Worm (Caenorhabditis elegans) whole organism, midembryonic: Measurements from ENCODE around the gene nhr-167.

Source experiments
- T22C8.4 ChIP-seq: fragments of 200-800 bp; sonication (Bioruptor generic); IDR thresholded peaks from 2 replicates; pipeline ENCODE4 v1.3.6; 2022; ENCODE audit warnings: missing genetic modification characterization, missing compliant biosample characterization
- cog-1 ChIP-seq: sonication (generic microtip); optimal IDR thresholded peaks from 2 replicates; lab custom pipeline; 2016; ENCODE audit warnings: missing genetic modification characterization, missing compliant biosample characterization
- flt-1 ChIP-seq: fragments of 200-800 bp; sonication (Bioruptor generic); IDR thresholded peaks from 2 replicates; pipeline ENCODE4 v1.3.6; 2022; ENCODE audit warnings: missing genetic modification characterization, missing compliant biosample characterization
- klf-2 ChIP-seq: fragments of 200-800 bp; sonication (Bioruptor generic); conservative IDR thresholded peaks from 2 replicates; pipeline ENCODE4 v1.3.6; 2022; ENCODE audit warnings: missing genetic modification reagents, missing genetic modification characterization, missing compliant biosample characterization
- med-1 ChIP-seq: sonication (generic microtip); optimal IDR thresholded peaks from 2 replicates; lab custom pipeline; 2017; ENCODE audit warnings: missing genetic modification characterization, mild to moderate bottlenecking, missing compliant biosample characterization, antibody characterized with exemption, missing genetic modification reagents; ENCODE audit not compliant: insufficient read depth
- ref-1 ChIP-seq: fragments of 200-800 bp; sonication (Bioruptor generic); conservative IDR thresholded peaks from 2 replicates; pipeline ENCODE4 v1.3.6; 2022; ENCODE audit warnings: missing genetic modification reagents, missing genetic modification characterization, missing compliant biosample characterization
- tab-1 ChIP-seq: fragments of 200-800 bp; sonication (Bioruptor generic); IDR thresholded peaks from 2 replicates; pipeline ENCODE4 v1.3.6; 2022; ENCODE audit warnings: missing genetic modification characterization, missing compliant biosample characterization
- ztf-23 ChIP-seq: fragments of 200-800 bp; sonication (Bioruptor generic); IDR thresholded peaks from 2 replicates; pipeline ENCODE4 v1.3.6; 2022; ENCODE audit warnings: missing genetic modification reagents, missing genetic modification characterization, missing compliant biosample characterization
- ztf-29 ChIP-seq: fragments of 200-800 bp; sonication (Bioruptor generic); IDR thresholded peaks from 2 replicates; pipeline ENCODE4 v1.3.6; 2022; ENCODE audit warnings: missing genetic modification reagents, missing genetic modification characterization, missing compliant biosample characterization

Gene nhr-167

ce11 chrX:11946788-11947463, 35.0 kb downstream of the nhr-167 start, which contains the start of gene nfya-1:
nfya-1 (minus strand) TSS chrX:11946838.
- TF ChIP-seq ref-1 (GFP tag; lab: Robert Waterston, UW) (no peak), ztf-29 (GFP tag; lab: Robert Waterston, UW) (no peak), cog-1 (tag; lab: Kevin White, UChicago) (peak; percentile 32), med-1 (GFP tag; lab: Kevin White, UChicago) (no peak), tab-1 (GFP tag; lab: Robert Waterston, UW) (no peak), klf-2 (GFP tag; lab: Robert Waterston, UW) (no peak), flt-1 (GFP tag; lab: Robert Waterston, UW) (no peak), T22C8.4 (peak; percentile 78), ztf-23 (GFP tag; lab: Robert Waterston, UW) (no peak)

DNA sequence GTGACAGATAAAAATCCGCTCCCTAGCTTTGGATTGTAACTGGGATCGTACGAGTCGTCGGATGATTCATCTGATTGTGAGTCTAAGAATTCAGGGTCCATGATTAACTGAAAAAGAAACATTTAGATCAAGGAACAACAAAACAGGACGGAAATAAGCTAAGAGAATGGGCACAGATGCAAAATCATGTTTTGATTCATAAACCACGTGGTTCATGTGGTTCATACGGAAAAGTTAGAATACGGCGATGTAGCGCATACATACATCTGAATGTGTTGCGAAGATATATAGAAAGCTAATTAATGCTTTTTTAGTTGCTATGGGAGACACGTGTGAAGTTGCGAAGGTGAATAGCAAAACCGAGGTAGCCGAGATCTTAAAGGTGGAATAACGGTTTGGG, 39.9 kb downstream of the nhr-167 start, which contains the start of gene F55G7.3:
F55G7.3 (minus strand) TSS at position 101 of the 400 bp plus-strand sequence.
- no peak for TF ChIP-seq med-1 (GFP tag; lab: Kevin White, UChicago)
- TF ChIP-seq ref-1 (GFP tag; lab: Robert Waterston, UW) = no peak
- no peak for TF ChIP-seq flt-1 (GFP tag; lab: Robert Waterston, UW)
- no peak for TF ChIP-seq tab-1 (GFP tag; lab: Robert Waterston, UW)
- no peak for TF ChIP-seq ztf-29 (GFP tag; lab: Robert Waterston, UW)
- no peak for TF ChIP-seq T22C8.4
- TF ChIP-seq cog-1 (tag; lab: Kevin White, UChicago) = no peak

DNA sequence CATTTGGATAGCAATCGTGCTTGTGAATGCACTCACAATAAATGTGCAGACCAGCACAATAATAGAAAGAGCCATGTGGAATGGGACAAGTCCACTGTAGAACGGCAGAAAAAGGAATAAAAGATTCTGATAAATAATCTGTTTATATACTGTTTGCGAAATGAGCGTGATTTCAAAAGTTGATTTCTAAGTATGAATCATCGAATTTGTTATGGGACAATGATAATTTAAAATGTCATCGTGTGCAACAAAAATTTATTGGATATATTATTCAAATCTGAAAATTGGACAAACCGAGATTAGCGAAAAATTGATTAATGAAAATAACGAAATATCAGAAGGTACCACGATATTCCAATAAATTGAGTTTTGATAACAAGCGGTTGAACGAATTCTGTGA, 43.1 kb downstream of the nhr-167 start, which contains the start of gene F55G7.5:
F55G7.5 (minus strand) TSS at position 101 of the 400 bp plus-strand sequence.
- TF ChIP-seq flt-1 (GFP tag; lab: Robert Waterston, UW) (no peak), med-1 (GFP tag; lab: Kevin White, UChicago) (no peak), ztf-29 (GFP tag; lab: Robert Waterston, UW) (no peak), T22C8.4 (no peak), cog-1 (tag; lab: Kevin White, UChicago) (no peak)

DNA sequence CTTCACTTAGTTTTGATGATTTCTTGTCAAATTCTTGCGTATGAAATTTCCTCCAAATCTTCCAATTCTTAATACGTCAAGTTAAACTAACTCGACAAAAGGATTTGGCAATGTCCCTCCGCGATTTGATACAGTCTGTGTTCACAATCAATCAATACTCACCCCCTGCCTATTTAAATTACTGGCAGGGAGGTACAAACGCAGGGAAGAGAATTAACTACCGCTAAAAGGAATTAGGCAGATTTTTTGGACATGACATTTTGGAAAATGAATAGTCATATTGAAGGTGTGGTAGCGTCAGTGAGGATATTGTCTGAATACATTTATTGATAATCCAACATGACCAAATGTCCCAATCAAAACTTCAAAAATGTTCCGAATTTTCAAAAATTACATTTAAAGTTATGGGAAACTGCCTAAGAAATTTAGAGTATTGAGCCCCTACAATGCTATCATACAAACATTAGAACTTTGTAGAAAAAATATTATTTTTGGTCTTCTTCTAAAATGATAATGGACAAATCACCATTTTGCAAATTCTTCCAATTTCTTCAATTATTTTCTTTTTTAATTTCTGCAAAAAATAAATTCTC, 44.4 kb downstream of the nhr-167 start:
- TF ChIP-seq tab-1 (GFP tag; lab: Robert Waterston, UW) = peak; percentile 74; the same call in 1 of the 2 replicates
- TF ChIP-seq cog-1 (tag; lab: Kevin White, UChicago) = peak; percentile 95
- TF ChIP-seq ztf-23 (GFP tag; lab: Robert Waterston, UW) = peak; percentile 86
- TF ChIP-seq med-1 (GFP tag; lab: Kevin White, UChicago) = peak; percentile 64
- no peak for TF ChIP-seq ztf-29 (GFP tag; lab: Robert Waterston, UW)
- TF ChIP-seq klf-2 (GFP tag; lab: Robert Waterston, UW) = peak; percentile 67
- TF ChIP-seq T22C8.4 = peak; percentile 100
- TF ChIP-seq ref-1 (GFP tag; lab: Robert Waterston, UW) = peak; percentile 48
- TF ChIP-seq flt-1 (GFP tag; lab: Robert Waterston, UW) = peak; percentile 90

DNA sequence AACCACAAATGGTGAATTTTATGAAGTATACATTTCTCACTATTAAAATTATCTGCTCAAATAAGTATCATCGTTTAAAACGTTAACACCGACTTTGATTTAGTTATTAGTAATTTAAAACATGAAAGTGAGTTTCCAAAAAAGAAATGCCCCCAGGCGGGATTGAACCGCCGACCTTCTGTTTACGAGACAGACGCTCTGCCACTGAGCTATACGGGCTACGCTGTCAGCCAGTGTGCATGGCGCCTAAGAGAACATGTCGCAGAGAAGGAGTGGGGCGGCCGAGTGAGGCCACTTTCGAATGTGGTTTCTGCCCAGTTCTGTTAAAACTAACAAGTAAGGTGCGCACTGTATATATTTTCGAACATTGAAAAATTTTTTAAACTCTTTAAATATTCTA, 47.0 kb downstream of the nhr-167 start:
- TF ChIP-seq cog-1 (tag; lab: Kevin White, UChicago) = peak; percentile 69
- peak; percentile 72 for TF ChIP-seq ref-1 (GFP tag; lab: Robert Waterston, UW)
- TF ChIP-seq med-1 (GFP tag; lab: Kevin White, UChicago) = peak; percentile 41
- TF ChIP-seq flt-1 (GFP tag; lab: Robert Waterston, UW) = peak; percentile 92
- 0 out of 2 replicates have a peak, but pooled peaks have one; percentile 58 for TF ChIP-seq ztf-29 (GFP tag; lab: Robert Waterston, UW)
- peak; percentile 79 for TF ChIP-seq klf-2 (GFP tag; lab: Robert Waterston, UW)
- TF ChIP-seq tab-1 (GFP tag; lab: Robert Waterston, UW) = peak; percentile 90
- peak; percentile 85 for TF ChIP-seq ztf-23 (GFP tag; lab: Robert Waterston, UW)
- TF ChIP-seq T22C8.4 = peak; percentile 63; the same call in 1 of the 2 replicates

DNA sequence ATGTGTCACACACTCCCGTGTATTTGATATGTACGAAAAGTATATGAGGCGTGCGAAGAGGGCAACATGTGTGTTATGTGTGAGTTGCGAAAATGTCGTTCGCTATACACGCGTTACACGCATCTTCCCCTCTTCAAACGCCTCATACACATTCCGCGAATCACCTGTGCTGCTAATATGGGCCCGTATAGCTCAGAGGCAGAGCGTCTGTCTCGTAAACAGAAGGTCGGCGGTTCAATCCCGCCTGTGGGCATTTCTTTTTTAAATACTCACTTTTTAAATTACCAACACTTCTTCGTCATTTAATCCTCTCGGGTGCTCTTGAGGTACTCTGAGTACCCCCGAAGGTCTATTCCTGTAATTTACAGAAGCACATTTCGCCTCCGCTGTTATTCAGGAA, 48.3 kb downstream of the nhr-167 start:
- TF ChIP-seq flt-1 (GFP tag; lab: Robert Waterston, UW) (0 out of 2 replicates have a peak, but pooled peaks have one; percentile 32), ztf-29 (GFP tag; lab: Robert Waterston, UW) (no peak), tab-1 (GFP tag; lab: Robert Waterston, UW) (0 out of 2 replicates have a peak, but pooled peaks have one; percentile 32), klf-2 (GFP tag; lab: Robert Waterston, UW) (no peak)

DNA sequence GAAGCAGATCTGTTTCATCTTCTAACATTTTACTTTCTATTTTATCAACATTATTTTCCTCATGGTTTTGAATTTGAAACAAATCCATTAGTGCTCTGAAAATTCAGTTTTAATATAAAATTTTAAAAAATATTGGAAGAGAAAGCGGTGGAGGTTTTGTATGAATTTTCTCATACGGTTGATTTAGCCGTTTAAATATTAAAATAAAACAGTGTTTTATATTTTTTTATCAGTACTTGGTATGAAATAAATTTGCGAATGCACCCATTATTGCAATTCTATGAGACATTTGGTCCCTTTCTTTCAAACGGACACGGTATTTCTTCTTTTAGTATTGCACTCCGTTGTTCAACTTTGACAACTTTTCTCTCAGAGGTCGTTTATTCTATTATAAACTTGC, 50.3 kb downstream of the nhr-167 start, which contains the start of gene dot-1.4:
dot-1.4 (minus strand) TSS at position 101 of the 400 bp plus-strand sequence.
- TF ChIP-seq cog-1 (tag; lab: Kevin White, UChicago) (no peak), ref-1 (GFP tag; lab: Robert Waterston, UW) (no peak), med-1 (GFP tag; lab: Kevin White, UChicago) (no peak), ztf-23 (GFP tag; lab: Robert Waterston, UW) (no peak), ztf-29 (GFP tag; lab: Robert Waterston, UW) (no peak), flt-1 (GFP tag; lab: Robert Waterston, UW) (no peak), tab-1 (GFP tag; lab: Robert Waterston, UW) (no peak), T22C8.4 (no peak), klf-2 (GFP tag; lab: Robert Waterston, UW) (no peak)
